Fruit fly (Drosophila melanogaster) whole organism, embryonic: ENCODE results near the gene VhaM9.7-d.

Experiments
- B-H2 ChIP-seq: fragments of 200-800 bp; sonication (Bioruptor generic); optimal IDR thresholded peaks from 2 replicates; lab custom pipeline; 2018; ENCODE audit warnings: missing biosample characterization, mild to moderate bottlenecking, missing genetic modification characterization
- Blimp-1 ChIP-seq: fragments of 200-800 bp; sonication (Bioruptor generic); optimal IDR thresholded peaks from 3 replicates; lab custom pipeline; 2018; ENCODE audit warnings: missing biosample characterization, missing genetic modification characterization, mild to moderate bottlenecking, moderate library complexity, missing genetic modification reagents
- CG10654 ChIP-seq: fragments of 200-800 bp; sonication (Bioruptor generic); optimal IDR thresholded peaks from 2 replicates; lab custom pipeline; 2016; ENCODE audit warnings: missing biosample characterization, missing genetic modification characterization
- CG11723 ChIP-seq: fragments of 200-800 bp; sonication (Bioruptor generic); optimal IDR thresholded peaks from 2 replicates; lab custom pipeline; 2017; ENCODE audit warnings: missing biosample characterization, mild to moderate bottlenecking, missing genetic modification characterization
- CG13296 ChIP-seq: fragments of 200-800 bp; sonication (Bioruptor generic); optimal IDR thresholded peaks from 3 replicates; lab custom pipeline; 2018; ENCODE audit warnings: missing biosample characterization, mild to moderate bottlenecking, missing genetic modification characterization
- CG13775 ChIP-seq: fragments of 200-800 bp; sonication (Bioruptor generic); optimal IDR thresholded peaks from 3 replicates; lab custom pipeline; 2017; ENCODE audit warnings: missing biosample characterization, mild to moderate bottlenecking, missing genetic modification characterization
- CG17359 ChIP-seq: fragments of 200-800 bp; sonication (Bioruptor generic); optimal IDR thresholded peaks from 3 replicates; lab custom pipeline; 2018; ENCODE audit warnings: missing biosample characterization, mild to moderate bottlenecking, missing genetic modification characterization, moderate library complexity
- CG18011 ChIP-seq: fragments of 200-800 bp; sonication (Bioruptor generic); optimal IDR thresholded peaks from 2 replicates; lab custom pipeline; 2017; ENCODE audit warnings: missing biosample characterization, missing genetic modification characterization, mild to moderate bottlenecking, moderate library complexity, missing genotype
- CG31224 ChIP-seq: fragments of 200-800 bp; sonication (Bioruptor generic); IDR thresholded peaks from 2 replicates; pipeline ENCODE4 v1.3.6; 2022; ENCODE audit warnings: missing biosample characterization, missing genetic modification characterization
- CG32772 ChIP-seq: fragments of 200-800 bp; sonication (Bioruptor generic); IDR thresholded peaks from 2 replicates; pipeline ENCODE4 v1.3.6; 2022; ENCODE audit warnings: missing biosample characterization, missing genetic modification characterization
- CG4404 ChIP-seq: fragments of 200-800 bp; sonication (Bioruptor generic); IDR thresholded peaks from 2 replicates; pipeline ENCODE4 v1.3.6; 2022; ENCODE audit warnings: missing biosample characterization, missing genetic modification characterization
- CG4730 ChIP-seq: fragments of 200-800 bp; sonication (Bioruptor generic); IDR thresholded peaks from 2 replicates; pipeline ENCODE4 v1.3.6; 2022; ENCODE audit warnings: missing biosample characterization, missing genetic modification characterization
- CG6175 ChIP-seq: fragments of 200-800 bp; sonication (Bioruptor generic); IDR thresholded peaks from 3 replicates; pipeline ENCODE4 v1.3.6; 2022; ENCODE audit warnings: missing biosample characterization, missing genetic modification characterization
- CG6272 ChIP-seq: fragments of 200-800 bp; sonication (Bioruptor generic); IDR thresholded peaks from 2 replicates; pipeline ENCODE4 v1.3.6; 2022; ENCODE audit warnings: missing biosample characterization, missing genetic modification characterization
- CG6689 ChIP-seq: fragments of 200-800 bp; sonication (Bioruptor generic); IDR thresholded peaks from 2 replicates; pipeline ENCODE4 v1.3.6; 2022; ENCODE audit warnings: missing biosample characterization, missing genetic modification characterization
- CG7556 ChIP-seq: fragments of 200-800 bp; sonication (Bioruptor generic); optimal IDR thresholded peaks from 2 replicates; lab custom pipeline; 2017; ENCODE audit warnings: missing biosample characterization, mild to moderate bottlenecking, missing genetic modification characterization
- CG8281 ChIP-seq: fragments of 200-800 bp; sonication (Bioruptor generic); optimal IDR thresholded peaks from 2 replicates; lab custom pipeline; 2018; ENCODE audit warnings: missing biosample characterization, mild to moderate bottlenecking, missing genetic modification characterization, moderate library complexity
- Chrac-16 ChIP-seq: fragments of 200-800 bp; sonication (Bioruptor generic); optimal IDR thresholded peaks from 3 replicates; lab custom pipeline; 2016; ENCODE audit warnings: missing biosample characterization, missing genetic modification characterization
- D19A ChIP-seq: fragments of 200-800 bp; optimal IDR thresholded peaks from 3 replicates; lab custom pipeline; 2019; ENCODE audit warnings: missing biosample characterization, mild to moderate bottlenecking, missing genetic modification characterization, moderate library complexity
- Deaf1 ChIP-seq: fragments of 200-800 bp; optimal IDR thresholded peaks from 3 replicates; lab custom pipeline; 2019; ENCODE audit warnings: missing biosample characterization, mild to moderate bottlenecking, missing genetic modification characterization, moderate library complexity
- Drgx ChIP-seq: fragments of 200-800 bp; sonication (Bioruptor generic); IDR thresholded peaks from 2 replicates; pipeline ENCODE4 v1.3.6; 2022; ENCODE audit warnings: missing biosample characterization, missing genetic modification characterization
- HHEX ChIP-seq: fragments of 200-800 bp; sonication (Bioruptor generic); optimal IDR thresholded peaks from 3 replicates; lab custom pipeline; 2017; ENCODE audit warnings: missing biosample characterization, mild to moderate bottlenecking, missing genetic modification characterization, missing genetic modification reagents
- Hmr ChIP-seq: fragments of 200-800 bp; sonication (Bioruptor generic); optimal IDR thresholded peaks from 3 replicates; lab custom pipeline; 2017; ENCODE audit warnings: mild to moderate bottlenecking, missing biosample characterization, missing genetic modification reagents, missing genetic modification characterization
- Mad ChIP-seq: fragments of 200-800 bp; sonication (Bioruptor generic); optimal IDR thresholded peaks from 2 replicates; lab custom pipeline; 2016; ENCODE audit warnings: missing biosample characterization, missing genetic modification characterization
- Nf-YB ChIP-seq: fragments of 200-800 bp; sonication (Bioruptor generic); optimal IDR thresholded peaks from 3 replicates; lab custom pipeline; 2019; ENCODE audit warnings: missing biosample characterization, mild to moderate bottlenecking, missing genetic modification characterization, moderate library complexity
- NfI ChIP-seq: fragments of 200-800 bp; sonication (Bioruptor generic); optimal IDR thresholded peaks from 3 replicates; lab custom pipeline; 2018; ENCODE audit warnings: missing biosample characterization, mild to moderate bottlenecking, missing genetic modification characterization, moderate library complexity
- Optix ChIP-seq: fragments of 200-800 bp; sonication (Bioruptor generic); IDR thresholded peaks from 3 replicates; pipeline ENCODE4 v1.3.6; 2022; ENCODE audit warnings: missing biosample characterization, missing genetic modification characterization
- Rx ChIP-seq: fragments of 200-800 bp; sonication (Bioruptor generic); IDR thresholded peaks from 2 replicates; pipeline ENCODE4 v1.3.6; 2022; ENCODE audit warnings: missing biosample characterization, missing genetic modification characterization
- Spps ChIP-seq: fragments of 200-800 bp; sonication (Bioruptor generic); optimal IDR thresholded peaks from 2 replicates; lab custom pipeline; 2018; ENCODE audit warnings: missing biosample characterization, mild to moderate bottlenecking, missing genetic modification characterization
- Taf1 ChIP-seq: fragments of 200-800 bp; sonication (Bioruptor generic); IDR thresholded peaks from 2 replicates; pipeline ENCODE4 v1.3.6; 2022; ENCODE audit warnings: missing biosample characterization, missing genetic modification characterization
- Tbp ChIP-seq: fragments of >200 bp; optimal IDR thresholded peaks from 2 replicates; lab custom pipeline; 2018; ENCODE audit warnings: missing biosample characterization, missing genetic modification characterization
- Vsx1 ChIP-seq: fragments of 200-800 bp; sonication (Bioruptor generic); optimal IDR thresholded peaks from 2 replicates; lab custom pipeline; 2017; ENCODE audit warnings: missing biosample characterization, mild to moderate bottlenecking, missing genetic modification characterization, missing genetic modification reagents
- ac ChIP-seq: fragments of 200-800 bp; sonication (Bioruptor generic); optimal IDR thresholded peaks from 3 replicates; lab custom pipeline; 2017; ENCODE audit warnings: missing biosample characterization, mild to moderate bottlenecking, missing genetic modification characterization
- bbx ChIP-seq: fragments of 200-800 bp; sonication (Bioruptor generic); IDR thresholded peaks from 2 replicates; pipeline ENCODE4 v1.3.6; 2022; ENCODE audit warnings: missing biosample characterization, missing genetic modification characterization; ENCODE audit not compliant: partially characterized antibody
- chn ChIP-seq: fragments of 200-800 bp; sonication (Bioruptor generic); optimal IDR thresholded peaks from 2 replicates; lab custom pipeline; 2016; ENCODE audit warnings: missing biosample characterization, missing genetic modification characterization
- emc ChIP-seq: fragments of 200-800 bp; sonication (Bioruptor generic); optimal IDR thresholded peaks from 2 replicates; lab custom pipeline; 2016; ENCODE audit warnings: missing biosample characterization, missing genetic modification characterization
- fd102C ChIP-seq: fragments of 200-800 bp; sonication (Bioruptor generic); optimal IDR thresholded peaks from 2 replicates; lab custom pipeline; 2018; ENCODE audit warnings: missing biosample characterization, mild to moderate bottlenecking, missing genetic modification characterization, moderate library complexity
- fru ChIP-seq: fragments of >200 bp; optimal IDR thresholded peaks from 2 replicates; lab custom pipeline; 2017
- lmd ChIP-seq: fragments of 200-800 bp; sonication (Bioruptor generic); IDR thresholded peaks from 2 replicates; pipeline ENCODE4 v1.3.6; 2022; ENCODE audit warnings: missing biosample characterization, missing genetic modification characterization
- lola ChIP-seq, 3 experiments: fragments of >200 bp in 2 of 3; fragments of 200-800 bp in 1 of 3; sonication (Bioruptor generic) in 1 of 3; optimal IDR thresholded peaks; 2 replicates each; lab custom pipeline; 2017 to 2019; ENCODE audit warnings: missing biosample characterization in 3 of 3, missing genetic modification characterization in 3 of 3, mild to moderate bottlenecking in 1 of 3, moderate library complexity in 1 of 3
- prd ChIP-seq, 3 experiments: fragments of >200 bp in 2 of 3; fragments of 200-800 bp in 1 of 3; sonication (Bioruptor generic) in 1 of 3; optimal IDR thresholded peaks in 2 of 3; IDR thresholded peaks in 1 of 3; 2 replicates in 2 of 3; 3 replicates in 1 of 3; pipeline versions ENCODE4 v1.3.6 to Lab custom; 2017 to 2022; ENCODE audit warnings: missing biosample characterization in 1 of 3, missing genetic modification characterization in 1 of 3
- sc ChIP-seq, 3 experiments: fragments of >200 bp in 2 of 3; fragments of 200-800 bp in 1 of 3; sonication (Bioruptor generic) in 1 of 3; optimal IDR thresholded peaks; 2 replicates in 2 of 3; 3 replicates in 1 of 3; lab custom pipeline; 2017; ENCODE audit warnings: mild to moderate bottlenecking in 1 of 3, missing biosample characterization in 1 of 3, missing genetic modification characterization in 1 of 3, missing genetic modification reagents in 1 of 3
- toy ChIP-seq: fragments of 200-800 bp; sonication (Bioruptor generic); IDR thresholded peaks from 2 replicates; pipeline ENCODE4 v1.3.6; 2022; ENCODE audit warnings: missing biosample characterization, missing genetic modification characterization
- unpg ChIP-seq: fragments of 200-800 bp; sonication (Bioruptor generic); optimal IDR thresholded peaks from 3 replicates; lab custom pipeline; 2018; ENCODE audit warnings: missing biosample characterization, mild to moderate bottlenecking, missing genetic modification characterization, moderate library complexity
- vfl ChIP-seq: fragments of 200-800 bp; sonication (Bioruptor generic); optimal IDR thresholded peaks from 2 replicates; lab custom pipeline; 2016; ENCODE audit warnings: missing biosample characterization, missing genetic modification characterization
- yki ChIP-seq: fragments of >200 bp; optimal IDR thresholded peaks from 3 replicates; lab custom pipeline; 2018
- zen ChIP-seq: fragments of 200-800 bp; sonication (Bioruptor generic); optimal IDR thresholded peaks from 3 replicates; lab custom pipeline; 2018; ENCODE audit warnings: missing biosample characterization, mild to moderate bottlenecking, missing genetic modification characterization, moderate library complexity
- zfh2 ChIP-seq: fragments of 200-800 bp; sonication (Bioruptor generic); optimal IDR thresholded peaks from 2 replicates; lab custom pipeline; 2016; ENCODE audit warnings: missing biosample characterization, missing genetic modification characterization

The VhaM9.7-d gene

dm6 chr3R:16957759-16958536 lies 17.1 kb upstream of the VhaM9.7-d start (continued):
- TF ChIP-seq CG6689 (GFP tag; lab: Robert Waterston, UW): peak; percentile 75
- TF ChIP-seq CG8281 (tag; lab: Kevin White, UChicago): peak; percentile 56
- TF ChIP-seq CG32772: peak; percentile 57
- no peak for TF ChIP-seq sc (optimal IDR thresholded peaks at IDR 0.05; lab: Kevin White, UChicago)
- TF ChIP-seq sc (GFP tag; optimal IDR thresholded peaks at IDR 0.05; lab: Kevin White, UChicago): peak; percentile 81
- peak; percentile 80 for TF ChIP-seq Blimp-1 (GFP tag; lab: Kevin White, UChicago)
- TF ChIP-seq CG13775 (GFP tag; lab: Kevin White, UChicago): peak; percentile 94
- peak; percentile 91 for TF ChIP-seq Nf-YB (GFP tag; lab: Kevin White, UChicago)
- no peak for TF ChIP-seq fru (lab: Kevin White, UChicago)
- TF ChIP-seq Vsx1: peak; percentile 77
- TF ChIP-seq zfh2 (GFP tag; lab: Kevin White, UChicago): no peak
- TF ChIP-seq vfl (GFP tag; lab: Kevin White, UChicago): no peak
- TF ChIP-seq Mad (GFP tag; lab: Kevin White, UChicago): no peak
- TF ChIP-seq zen (tag; lab: Kevin White, UChicago): peak; percentile 76
- TF ChIP-seq D19A (tag; lab: Kevin White, UChicago): peak; percentile 84
- TF ChIP-seq CG31224: no peak
- TF ChIP-seq ac: peak; percentile 38
- TF ChIP-seq CG6175 (GFP tag; lab: Robert Waterston, UW): no peak
- TF ChIP-seq toy (GFP tag; lab: Robert Waterston, UW): no peak
- TF ChIP-seq Taf1 (GFP tag; lab: Robert Waterston, UW): no peak
- TF ChIP-seq HHEX: peak; percentile 75
- no peak for TF ChIP-seq CG17359 (tag; lab: Kevin White, UChicago)
- no peak for TF ChIP-seq emc
- no peak for TF ChIP-seq Tbp (GFP tag; lab: Kevin White, UChicago)
- TF ChIP-seq CG4404 (GFP tag; lab: Robert Waterston, UW): peak; percentile 64
- peak; percentile 53; the same call in 1 of the 2 replicates for TF ChIP-seq CG4730
- TF ChIP-seq CG7556: peak; percentile 93
- peak; percentile 70 for TF ChIP-seq Chrac-16 (GFP tag; lab: Kevin White, UChicago)
- peak in 1 of 3 experiments; percentile 95 for TF ChIP-seq lola (GFP tag; optimal IDR thresholded peaks at IDR 0.05; lab: Kevin White, UChicago)
- peak; percentile 72 for TF ChIP-seq CG10654 (GFP tag; lab: Kevin White, UChicago)
- no peak for TF ChIP-seq bbx
- peak; percentile 76 for TF ChIP-seq Deaf1 (tag; lab: Kevin White, UChicago)
- TF ChIP-seq lmd (GFP tag; lab: Robert Waterston, UW): peak; percentile 72
- TF ChIP-seq CG13296 (GFP tag; lab: Kevin White, UChicago): peak; percentile 82
- no peak for TF ChIP-seq yki
- peak; percentile 32 for TF ChIP-seq CG6272 (GFP tag; lab: Robert Waterston, UW)
- peak; percentile 76 for TF ChIP-seq unpg
- peak; percentile 76 for TF ChIP-seq Spps (tag; lab: Kevin White, UChicago)
- peak; percentile 14 for TF ChIP-seq chn (GFP tag; lab: Kevin White, UChicago)
- peak; percentile 67 for TF ChIP-seq CG11723
- TF ChIP-seq Rx (GFP tag; lab: Robert Waterston, UW): peak; percentile 27
- peak; percentile 38; the same call in 1 of the 3 replicates for TF ChIP-seq Optix (GFP tag; lab: Robert Waterston, UW)
- no peak for TF ChIP-seq CG18011 (GFP tag; lab: Kevin White, UChicago)
- TF ChIP-seq fd102C: peak; percentile 24
- no peak for TF ChIP-seq prd (optimal IDR thresholded peaks at IDR 0.05; lab: Kevin White, UChicago)
- TF ChIP-seq prd (GFP tag; IDR thresholded peaks at IDR 0.05; lab: Robert Waterston, UW): peak; percentile 83
- TF ChIP-seq Drgx (GFP tag; lab: Robert Waterston, UW): 0 out of 2 replicates have a peak, but pooled peaks have one; percentile 52
- peak; percentile 71 for TF ChIP-seq NfI
- peak; percentile 49 for TF ChIP-seq B-H2 (GFP tag; lab: Kevin White, UChicago)
- TF ChIP-seq Hmr (GFP tag; lab: Kevin White, UChicago): peak; percentile 87
